Worm (Caenorhabditis elegans) whole organism, L4 larva: ENCODE data around the gene F40F8.5.

ENCODE experiments used
- F37D6.2 ChIP-seq: sonication (generic microtip); optimal IDR thresholded peaks from 2 replicates; lab custom pipeline; 2016; ENCODE audit warnings: mild to moderate bottlenecking, missing genetic modification characterization, missing compliant biosample characterization
- T20F7.1 ChIP-seq: fragments of 200-800 bp; sonication (Bioruptor generic); optimal IDR thresholded peaks from 2 replicates; lab custom pipeline; 2018; ENCODE audit warnings: mild to moderate bottlenecking, missing genetic modification characterization, missing compliant biosample characterization
- T26A8.4 ChIP-seq: fragments of 200-800 bp; sonication (Bioruptor generic); IDR thresholded peaks from 2 replicates; pipeline ENCODE4 v1.3.6; 2022; ENCODE audit warnings: missing genetic modification characterization, missing compliant biosample characterization
- aha-1 ChIP-seq: fragments of 150-350 bp; peaks from one replicate; lab custom pipeline; 2014; ENCODE audit warnings: missing biosample characterization, missing genetic modification characterization
- aly-2 ChIP-seq: sonication (generic microtip); optimal IDR thresholded peaks from 2 replicates; lab custom pipeline; 2018; ENCODE audit warnings: missing biosample characterization, missing genetic modification characterization
- ama-1 ChIP-seq: fragments of 150-350 bp; optimal IDR thresholded peaks from 2 replicates; lab custom pipeline; 2014; ENCODE audit warnings: inconsistent platforms, mixed read lengths
- ceh-20 ChIP-seq: fragments of 200-800 bp; sonication (Bioruptor generic); IDR thresholded peaks from 2 replicates; pipeline ENCODE4 v1.3.6; 2022; ENCODE audit warnings: missing genetic modification reagents, missing genetic modification characterization, missing compliant biosample characterization
- ctbp-1 ChIP-seq: fragments of 200-800 bp; sonication (Bioruptor generic); IDR thresholded peaks from 2 replicates; pipeline ENCODE4 v1.3.6; 2022; ENCODE audit warnings: missing genetic modification reagents, missing genetic modification characterization, missing compliant biosample characterization
- daf-16 ChIP-seq, 3 experiments: sonication (generic microtip); optimal IDR thresholded peaks; 2 replicates each; lab custom pipeline; 2016 to 2017; ENCODE audit warnings: missing genetic modification characterization in 3 of 3, missing genetic modification reagents in 3 of 3, mild to moderate bottlenecking in 2 of 3, missing compliant biosample characterization in 2 of 3, missing biosample characterization in 1 of 3, moderate library complexity in 1 of 3
- dmd-6 ChIP-seq: fragments of 200-800 bp; sonication (Bioruptor generic); IDR thresholded peaks from 2 replicates; pipeline ENCODE4 v1.3.6; 2022; ENCODE audit warnings: missing genetic modification reagents, missing genetic modification characterization, missing compliant biosample characterization
- dve-1 ChIP-seq: sonication (generic microtip); optimal IDR thresholded peaks from 2 replicates; lab custom pipeline; 2017; ENCODE audit warnings: antibody characterized with exemption, mild to moderate bottlenecking, missing genetic modification characterization, missing compliant biosample characterization; ENCODE audit not compliant: insufficient read depth
- gei-8 ChIP-seq: fragments of 200-800 bp; sonication (Bioruptor generic); optimal IDR thresholded peaks from 2 replicates; lab custom pipeline; 2018; ENCODE audit warnings: mild to moderate bottlenecking, missing genetic modification characterization, missing compliant biosample characterization
- hlh-11 ChIP-seq: fragments of 200-800 bp; sonication (Bioruptor generic); optimal IDR thresholded peaks from 2 replicates; lab custom pipeline; 2018; ENCODE audit warnings: mild to moderate bottlenecking, missing genetic modification characterization, missing compliant biosample characterization
- hlh-30 ChIP-seq: sonication (generic microtip); optimal IDR thresholded peaks from 2 replicates; lab custom pipeline; 2017; ENCODE audit warnings: antibody characterized with exemption, mild to moderate bottlenecking, missing genetic modification characterization, missing compliant biosample characterization; ENCODE audit not compliant: insufficient read depth
- lin-1 ChIP-seq: fragments of 200-800 bp; sonication (Bioruptor generic); IDR thresholded peaks from 2 replicates; pipeline ENCODE4 v1.3.6; 2022; ENCODE audit warnings: missing genetic modification reagents, missing genetic modification characterization, missing compliant biosample characterization
- lin-15B ChIP-seq: fragments of 150-350 bp; sonication (generic microtip); optimal IDR thresholded peaks from 3 replicates; lab custom pipeline; 2014; ENCODE audit warnings: missing biosample characterization, missing genetic modification characterization
- lin-38 ChIP-seq: fragments of 200-800 bp; sonication (Bioruptor generic); IDR thresholded peaks from 2 replicates; pipeline ENCODE4 v1.3.6; 2022; ENCODE audit warnings: missing genetic modification reagents, missing genetic modification characterization, missing compliant biosample characterization
- lir-3 ChIP-seq: sonication (generic microtip); optimal IDR thresholded peaks from 2 replicates; lab custom pipeline; 2016; ENCODE audit warnings: mild to moderate bottlenecking, missing genetic modification characterization, missing compliant biosample characterization
- lsy-2 ChIP-seq, 2 experiments: fragments of 150-350 bp in 1 of 2; sonication (generic microtip) in 1 of 2; optimal IDR thresholded peaks; 2 replicates each; lab custom pipeline; 2014 to 2017; ENCODE audit warnings: missing biosample characterization in 2 of 2, missing genetic modification characterization in 2 of 2
- mdl-1 ChIP-seq, 2 experiments: fragments of 150-350 bp in 1 of 2; sonication (generic microtip) in 1 of 2; optimal IDR thresholded peaks; 2 replicates each; lab custom pipeline; 2014 to 2017; ENCODE audit warnings: missing biosample characterization in 2 of 2, missing genetic modification characterization in 2 of 2
- mdt-29 ChIP-seq: fragments of 200-800 bp; sonication (Bioruptor generic); IDR thresholded peaks from 2 replicates; pipeline ENCODE4 v1.3.6; 2022; ENCODE audit warnings: missing genetic modification reagents, missing genetic modification characterization, missing compliant biosample characterization
- mep-1 ChIP-seq: fragments of 150-350 bp; sonication (generic microtip); optimal IDR thresholded peaks from 3 replicates; lab custom pipeline; 2014; ENCODE audit warnings: missing biosample characterization, missing genetic modification characterization
- mes-2 ChIP-seq: sonication (generic microtip); optimal IDR thresholded peaks from 2 replicates; lab custom pipeline; 2016; ENCODE audit warnings: missing genotype, mild to moderate bottlenecking, missing genetic modification characterization, missing compliant biosample characterization; ENCODE audit not compliant: poor library complexity, severe bottlenecking
- nhr-10 ChIP-seq: fragments of 150-350 bp; optimal IDR thresholded peaks from 2 replicates; lab custom pipeline; 2014; ENCODE audit warnings: missing biosample characterization, missing genetic modification characterization
- nhr-102 ChIP-seq: sonication (generic microtip); optimal IDR thresholded peaks from 2 replicates; lab custom pipeline; 2016; ENCODE audit warnings: mild to moderate bottlenecking, missing genetic modification characterization, moderate library complexity, missing compliant biosample characterization
- nhr-25 ChIP-seq: sonication (generic microtip); optimal IDR thresholded peaks from 2 replicates; lab custom pipeline; 2017; ENCODE audit warnings: missing genetic modification characterization, mild to moderate bottlenecking, missing compliant biosample characterization, antibody characterized with exemption, moderate library complexity, borderline replicate concordance; ENCODE audit not compliant: insufficient read depth
- nhr-28 ChIP-seq: fragments of 150-350 bp; optimal IDR thresholded peaks from 2 replicates; lab custom pipeline; 2014; ENCODE audit warnings: missing biosample characterization, missing genetic modification characterization
- nhr-48 ChIP-seq: sonication (generic microtip); optimal IDR thresholded peaks from 2 replicates; lab custom pipeline; 2016; ENCODE audit warnings: mild to moderate bottlenecking, missing genetic modification characterization, missing compliant biosample characterization
- nhr-77 ChIP-seq: fragments of 150-350 bp; optimal IDR thresholded peaks from 2 replicates; lab custom pipeline; 2014; ENCODE audit warnings: missing biosample characterization, missing genetic modification characterization
- php-3 ChIP-seq: fragments of 200-800 bp; sonication (Bioruptor generic); IDR thresholded peaks from 2 replicates; pipeline ENCODE4 v1.3.6; 2022; ENCODE audit warnings: missing genetic modification reagents, missing genetic modification characterization, missing compliant biosample characterization
- saeg-2 ChIP-seq: fragments of 200-800 bp; sonication (Bioruptor generic); IDR thresholded peaks from 2 replicates; pipeline ENCODE4 v1.3.6; 2022; ENCODE audit warnings: missing genetic modification reagents, missing genetic modification characterization, missing compliant biosample characterization
- skn-1 ChIP-seq: fragments of 150-350 bp; optimal IDR thresholded peaks from 2 replicates; lab custom pipeline; 2014; ENCODE audit warnings: missing biosample characterization, missing genetic modification characterization
- spr-1 ChIP-seq: sonication (generic microtip); optimal IDR thresholded peaks from 2 replicates; lab custom pipeline; 2016; ENCODE audit warnings: mild to moderate bottlenecking, missing genetic modification characterization, missing compliant biosample characterization
- tra-1 ChIP-seq: fragments of 200-800 bp; sonication (Bioruptor generic); IDR thresholded peaks from 2 replicates; pipeline ENCODE4 v1.3.6; 2022; ENCODE audit warnings: missing genetic modification reagents, missing genetic modification characterization, missing compliant biosample characterization
- ztf-11 ChIP-seq: fragments of 150-350 bp; optimal IDR thresholded peaks from 2 replicates; lab custom pipeline; 2014; ENCODE audit warnings: missing biosample characterization, missing genetic modification characterization

Gene F40F8.5

ce11 chrII:11153800-11154199 is 19.1 kb upstream of the F40F8.5 start (continued):
- TF ChIP-seq dve-1 (peak; percentile 65), ctbp-1 (GFP tag; lab: Robert Waterston, UW) (no peak)

ce11 chrII:11153080-11153479 is 18.4 kb upstream of the F40F8.5 start:
- TF ChIP-seq hlh-11 (peak; percentile 76), dve-1 (peak; percentile 67), ama-1 (lab: Kevin White, UChicago) (peak; percentile 9), saeg-2 (no peak), ctbp-1 (GFP tag; lab: Robert Waterston, UW) (no peak), ceh-20 (GFP tag; lab: Robert Waterston, UW) (no peak), skn-1 (tag; lab: Kevin White, UChicago) (no peak), ztf-11 (tag; lab: Kevin White, UChicago) (no peak), daf-16 (GFP tag; optimal IDR thresholded peaks at IDR 0.05; lab: Kevin White, UChicago) (no peak), daf-16 (tag; optimal IDR thresholded peaks at IDR 0.05; lab: Kevin White, UChicago) (peak; percentile 78), lin-38 (peak; percentile 12; the same call in 1 of the 2 replicates), aha-1 (tag; lab: Kevin White, UChicago) (peak; percentile 63), mes-2 (tag; lab: Kevin White, UChicago) (peak; percentile 13), tra-1 (GFP tag; lab: Robert Waterston, UW) (0 out of 2 replicates have a peak, but pooled peaks have one; percentile 37), dmd-6 (GFP tag; lab: Robert Waterston, UW) (peak; percentile 74), php-3 (GFP tag; lab: Robert Waterston, UW) (0 out of 2 replicates have a peak, but pooled peaks have one; percentile 38), nhr-28 (tag; lab: Kevin White, UChicago) (peak; percentile 41), nhr-48 (tag; lab: Kevin White, UChicago) (peak; percentile 13)

ce11 chrII:11152495-11152894 is 17.8 kb upstream of the F40F8.5 start, which contains the start of gene pqm-1:
Gene pqm-1, minus strand, starts transcription at chrII:11152595.
- TF ChIP-seq aha-1 (tag; lab: Kevin White, UChicago), result peak; percentile 21
- TF ChIP-seq spr-1 (tag; lab: Kevin White, UChicago), result no peak

DNA sequence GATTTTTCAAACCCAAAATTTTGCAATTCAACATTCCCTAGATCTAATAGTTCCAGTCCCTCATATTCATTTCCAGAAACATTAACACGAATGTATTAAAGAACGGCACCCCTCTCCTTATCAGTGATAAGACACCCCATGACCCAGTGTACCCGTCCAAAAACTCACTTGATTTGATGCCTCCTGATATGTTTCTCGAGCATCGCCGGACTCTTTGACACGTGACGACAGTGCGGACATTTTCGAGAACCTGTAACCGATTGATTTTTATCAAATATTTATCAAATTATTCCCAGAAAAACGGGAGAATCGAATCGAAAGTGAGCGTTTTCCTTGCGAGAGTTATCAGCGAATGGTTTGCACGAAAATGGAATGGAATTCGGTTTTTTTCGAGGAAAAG is 16.2 kb upstream of the F40F8.5 start:
- TF ChIP-seq hlh-30 (tag; lab: Kevin White, UChicago), result peak; percentile 81
- TF ChIP-seq nhr-77 (tag; lab: Kevin White, UChicago), result peak; percentile 69
- no peak for TF ChIP-seq lir-3 (tag; lab: Kevin White, UChicago)
- TF ChIP-seq mdt-29, result peak; percentile 87
- TF ChIP-seq mes-2 (tag; lab: Kevin White, UChicago), result peak; percentile 39
- no peak for TF ChIP-seq lin-15B (tag; lab: Kevin White, UChicago)
- TF ChIP-seq php-3 (GFP tag; lab: Robert Waterston, UW), result peak; percentile 49; the same call in 1 of the 2 replicates
- TF ChIP-seq nhr-25 (tag; lab: Kevin White, UChicago), result no peak
- 0 out of 2 replicates have a peak, but pooled peaks have one; percentile 25 for TF ChIP-seq lin-38
- TF ChIP-seq F37D6.2 (tag; lab: Kevin White, UChicago), result no peak
- TF ChIP-seq nhr-48 (tag; lab: Kevin White, UChicago), result peak; percentile 79
- TF ChIP-seq aly-2 (tag; lab: Kevin White, UChicago), result no peak
- TF ChIP-seq dmd-6 (GFP tag; lab: Robert Waterston, UW), result peak; percentile 84
- TF ChIP-seq mep-1 (tag; lab: Kevin White, UChicago), result peak; percentile 37
- TF ChIP-seq T26A8.4 (GFP tag; lab: Robert Waterston, UW), result 0 out of 2 replicates have a peak, but pooled peaks have one; percentile 49
- TF ChIP-seq dve-1, result peak; percentile 93
- TF ChIP-seq aha-1 (tag; lab: Kevin White, UChicago), result peak; percentile 81
- TF ChIP-seq lsy-2 (tag; optimal IDR thresholded peaks at IDR 0.05; lab: Kevin White, UChicago), result peak in 1 of 2 experiments; percentile 47
- TF ChIP-seq nhr-102 (tag; lab: Kevin White, UChicago), result peak; percentile 60
- peak; percentile 87 for TF ChIP-seq hlh-11
- TF ChIP-seq daf-16 (GFP tag; optimal IDR thresholded peaks at IDR 0.05; lab: Kevin White, UChicago), result peak in 1 of 2 experiments; percentile 22
- TF ChIP-seq daf-16 (tag; optimal IDR thresholded peaks at IDR 0.05; lab: Kevin White, UChicago), result peak; percentile 93
- no peak; the same call in 1 of the 2 replicates for TF ChIP-seq lin-1
- TF ChIP-seq mdl-1 (tag; optimal IDR thresholded peaks at IDR 0.05; lab: Kevin White, UChicago), result peak in 1 of 2 experiments; percentile 13
- peak; percentile 56; the same call in 1 of the 2 replicates for TF ChIP-seq tra-1 (GFP tag; lab: Robert Waterston, UW)
- TF ChIP-seq nhr-10, result peak; percentile 79
- TF ChIP-seq T20F7.1 (GFP tag; lab: Kevin White, UChicago), result peak; percentile 21
- peak; percentile 49 for TF ChIP-seq gei-8
- TF ChIP-seq nhr-28 (tag; lab: Kevin White, UChicago), result peak; percentile 66
